Worm (Caenorhabditis elegans): Measurements from ENCODE around the gene F45E12.6.
A peak's percentile ranks its signal among the peaks of the same experiment; 100 is the strongest.

Gene F45E12.6

DNA sequence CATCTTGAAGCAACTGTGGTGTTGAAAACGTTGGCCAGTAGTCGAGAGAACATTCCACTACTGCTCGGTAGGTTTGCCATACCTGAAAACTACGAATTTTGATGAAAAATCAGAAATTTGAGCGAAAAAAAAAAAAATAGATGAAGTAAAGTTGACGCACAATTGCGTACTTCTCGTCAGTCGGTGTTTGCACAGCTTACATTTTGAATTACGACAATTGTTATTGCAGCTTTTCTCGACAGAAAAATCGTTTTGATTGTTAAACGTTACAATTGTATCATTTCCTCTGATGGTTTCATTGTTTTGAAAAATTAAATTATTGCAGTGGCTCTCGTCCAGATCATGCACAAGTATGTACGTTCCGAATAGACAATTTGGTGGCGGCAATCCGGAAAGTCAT is 4.0 kb downstream of the F45E12.6 start, which contains the start of the genes F45E12.5 and cnep-1:
F45E12.5 (minus strand) TSS at position 93 of the 400 bp plus-strand sequence.
cnep-1 (plus strand) TSS at position 326 of the 400 bp plus-strand sequence.
- TF ChIP-seq unc-55 (GFP tag; optimal IDR thresholded peaks at IDR 0.05) (peak; percentile 36), lsy-2 (tag; optimal IDR thresholded peaks at IDR 0.05) (peak in 1 of 2 experiments; percentile 37), sma-3 (GFP tag; optimal IDR thresholded peaks at IDR 0.05) (no peak), zag-1 (tag; optimal IDR thresholded peaks at IDR 0.05) (no peak), snpc-4 (tag; optimal IDR thresholded peaks at IDR 0.05) (no peak), C34F6.9 (tag; optimal IDR thresholded peaks at IDR 0.05) (peak; percentile 48), nhr-25 (tag; optimal IDR thresholded peaks at IDR 0.05) (no peak), nhr-12 (tag; optimal IDR thresholded peaks at IDR 0.05) (no peak), gmeb-1 (tag; optimal IDR thresholded peaks at IDR 0.05) (no peak), skn-1 (tag; optimal IDR thresholded peaks at IDR 0.05) (no peak), nhr-23 (tag; optimal IDR thresholded peaks at IDR 0.05) (no peak), R02D3.7 (tag; optimal IDR thresholded peaks at IDR 0.05) (no peak), nhr-129 (tag; optimal IDR thresholded peaks at IDR 0.05) (peak; percentile 41), unc-62 (GFP tag; optimal IDR thresholded peaks at IDR 0.05) (no peak), alr-1 (tag; optimal IDR thresholded peaks at IDR 0.05) (no peak)

DNA sequence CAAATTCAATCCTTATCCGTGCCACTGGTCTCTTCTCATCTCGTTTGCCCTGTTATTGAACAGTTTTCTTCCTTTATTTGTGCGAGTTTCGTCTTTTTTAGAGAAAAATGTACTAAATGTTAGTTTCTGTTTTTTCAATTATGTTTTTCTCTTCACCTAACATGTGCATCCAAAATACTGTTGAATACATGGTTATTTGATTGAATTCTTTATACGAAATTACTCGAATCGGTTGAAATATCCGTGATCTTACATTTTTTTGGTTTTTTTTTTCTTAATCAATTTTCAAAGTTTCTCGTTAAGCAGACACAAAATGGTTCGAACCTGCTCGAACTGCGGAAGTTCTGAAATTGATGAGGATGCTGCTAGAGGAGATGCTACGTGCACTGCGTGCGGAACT is 8.4 kb downstream of the F45E12.6 start, which contains the start of gene brf-1:
brf-1 (plus strand) TSS at position 301 of the 400 bp plus-strand sequence.
- TF ChIP-seq ztf-1 (GFP tag; conservative IDR thresholded peaks at IDR 0.05) (no peak), skn-1 (tag; optimal IDR thresholded peaks at IDR 0.05) (no peak), mbf-1 (tag; optimal IDR thresholded peaks at IDR 0.05) (no peak), nhr-11 (tag; optimal IDR thresholded peaks at IDR 0.05) (no peak), nhr-10 (tag; optimal IDR thresholded peaks at IDR 0.05) (no peak), fos-1 (tag; optimal IDR thresholded peaks at IDR 0.05) (no peak), blmp-1 (tag; optimal IDR thresholded peaks at IDR 0.05; ENCODE audit: insufficient read depth) (no peak), alr-1 (tag; optimal IDR thresholded peaks at IDR 0.05) (no peak), ama-1 (optimal IDR thresholded peaks at IDR 0.05) (no peak), nhr-21 (tag; optimal IDR thresholded peaks at IDR 0.05) (no peak)

DNA sequence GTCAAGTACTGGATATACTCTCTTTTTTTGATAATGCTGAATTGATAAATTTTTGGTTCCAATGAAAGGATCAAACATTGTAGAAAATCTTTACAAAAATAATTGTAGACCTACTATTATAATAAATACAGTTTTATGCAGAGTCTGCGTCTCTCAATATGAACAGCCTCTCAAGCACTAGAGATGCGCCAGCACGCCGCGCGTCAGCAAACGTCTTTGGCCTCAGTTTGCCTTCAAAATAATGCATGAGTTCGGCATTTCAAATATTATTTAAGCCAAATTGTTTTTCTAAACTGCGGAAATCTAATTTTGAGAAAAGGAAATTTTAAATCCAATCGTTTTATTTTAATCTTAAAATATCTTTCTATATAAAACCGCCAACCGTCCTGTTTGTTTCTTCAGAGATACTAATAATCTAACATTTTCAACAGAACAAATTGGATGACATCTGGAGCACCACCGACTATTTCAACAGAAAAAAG is 12.3 kb downstream of the F45E12.6 start, which contains the start of gene cul-4:
cul-4 (plus strand) TSS at position 432 of the 482 bp plus-strand sequence.
- TF ChIP-seq lsy-2 (tag; optimal IDR thresholded peaks at IDR 0.05) (peak in 1 of 2 experiments; percentile 74), sma-9 (GFP tag; optimal IDR thresholded peaks at IDR 0.05) (peak; percentile 91), sma-9 (tag; optimal IDR thresholded peaks at IDR 0.05) (no peak), nhr-21 (tag; optimal IDR thresholded peaks at IDR 0.05) (peak; percentile 41), gmeb-1 (tag; optimal IDR thresholded peaks at IDR 0.05) (peak; percentile 79), lin-39 (tag; optimal IDR thresholded peaks at IDR 0.05) (no peak), ztf-1 (GFP tag; conservative IDR thresholded peaks at IDR 0.05) (no peak), egl-27 (tag; optimal IDR thresholded peaks at IDR 0.05) (no peak), fos-1 (tag; optimal IDR thresholded peaks at IDR 0.05) (no peak), nhr-12 (tag; optimal IDR thresholded peaks at IDR 0.05) (no peak), mab-5 (tag; optimal IDR thresholded peaks at IDR 0.05) (peak; percentile 30), aly-2 (tag; optimal IDR thresholded peaks at IDR 0.05) (no peak), ztf-4 (tag; optimal IDR thresholded peaks at IDR 0.05) (no peak), ceh-82 (tag; optimal IDR thresholded peaks at IDR 0.05) (no peak), crh-2 (tag; optimal IDR thresholded peaks at IDR 0.05) (no peak), ceh-16 (tag; optimal IDR thresholded peaks at IDR 0.05) (no peak), skn-1 (tag; optimal IDR thresholded peaks at IDR 0.05) (no peak), R02D3.7 (tag; optimal IDR thresholded peaks at IDR 0.05) (peak; percentile 26), alr-1 (tag; optimal IDR thresholded peaks at IDR 0.05) (no peak), unc-62 (GFP tag; optimal IDR thresholded peaks at IDR 0.05) (no peak), unc-55 (GFP tag; optimal IDR thresholded peaks at IDR 0.05) (no peak), nhr-129 (tag; optimal IDR thresholded peaks at IDR 0.05) (peak; percentile 31), sem-4 (tag; optimal IDR thresholded peaks at IDR 0.05) (no peak), nhr-11 (tag; optimal IDR thresholded peaks at IDR 0.05) (no peak), C34F6.9 (tag; optimal IDR thresholded peaks at IDR 0.05) (peak; percentile 81), zag-1 (tag; optimal IDR thresholded peaks at IDR 0.05) (no peak), sma-3 (GFP tag; optimal IDR thresholded peaks at IDR 0.05) (peak; percentile 71), blmp-1 (tag; optimal IDR thresholded peaks at IDR 0.05; ENCODE audit: insufficient read depth) (peak; percentile 27), ZK546.5 (tag; optimal IDR thresholded peaks at IDR 0.05) (no peak), lin-11 (tag; optimal IDR thresholded peaks at IDR 0.05) (no peak), unc-39 (tag; optimal IDR thresholded peaks at IDR 0.05) (no peak)

DNA sequence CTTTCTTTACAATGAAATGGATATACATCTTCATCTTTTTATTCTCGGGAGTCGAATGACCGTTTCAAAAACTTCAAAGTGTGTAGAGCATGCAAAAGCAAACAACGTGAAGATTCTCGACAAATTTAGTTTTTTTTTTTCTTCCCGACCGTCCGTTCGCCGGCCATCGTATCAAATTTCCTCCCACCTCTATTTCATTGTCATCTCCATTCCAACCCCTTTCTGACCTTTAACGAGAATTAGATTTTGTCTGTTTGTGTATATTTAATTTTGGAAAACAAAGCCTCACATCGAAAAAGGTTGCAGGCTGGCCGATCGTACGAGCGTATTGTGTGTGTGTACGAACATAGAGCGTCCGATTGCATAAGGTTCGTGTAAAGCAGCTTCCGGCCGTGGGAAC is 14.9 kb downstream of the F45E12.6 start, which contains the start of gene C30G12.1:
C30G12.1 (plus strand) TSS at position 301 of the 400 bp plus-strand sequence.
- TF ChIP-seq peb-1 (tag; optimal IDR thresholded peaks at IDR 0.05), result no peak
- TF ChIP-seq F13H6.1 (tag; optimal IDR thresholded peaks at IDR 0.05), result no peak
- TF ChIP-seq elt-3 (tag; optimal IDR thresholded peaks at IDR 0.05), result no peak
- no peak for TF ChIP-seq sem-4 (tag; optimal IDR thresholded peaks at IDR 0.05)
- TF ChIP-seq blmp-1 (tag; optimal IDR thresholded peaks at IDR 0.05; ENCODE audit: insufficient read depth), result no peak
- TF ChIP-seq dmd-4 (tag; optimal IDR thresholded peaks at IDR 0.05), result no peak
- no peak for TF ChIP-seq nhr-11 (tag; optimal IDR thresholded peaks at IDR 0.05)
- no peak for TF ChIP-seq sma-9 (GFP tag; optimal IDR thresholded peaks at IDR 0.05)
- no peak for TF ChIP-seq sma-9 (tag; optimal IDR thresholded peaks at IDR 0.05)
- no peak for TF ChIP-seq snpc-4 (tag; optimal IDR thresholded peaks at IDR 0.05)
- TF ChIP-seq lsy-2 (tag; optimal IDR thresholded peaks at IDR 0.05), result no peak
- TF ChIP-seq aly-2 (tag; optimal IDR thresholded peaks at IDR 0.05), result no peak

All from whole organism, L2 larva.